Fruit fly (Drosophila melanogaster) whole organism, adult: ENCODE results near the gene CG15047.

Experiments
- CG12768 ChIP-seq: fragments of 200-800 bp; sonication (Bioruptor generic); optimal IDR thresholded peaks from 2 replicates; lab custom pipeline; 2017; ENCODE audit warnings: missing biosample characterization, missing genetic modification characterization, mild to moderate bottlenecking, moderate library complexity, missing genetic modification reagents
- CG14711 ChIP-seq: fragments of 200-800 bp; sonication (Bioruptor generic); optimal IDR thresholded peaks from 2 replicates; lab custom pipeline; 2018; ENCODE audit warnings: missing biosample characterization, mild to moderate bottlenecking, missing genetic modification characterization, moderate library complexity
- CG33017 ChIP-seq: fragments of 200-800 bp; sonication (Bioruptor generic); optimal IDR thresholded peaks from 2 replicates; lab custom pipeline; 2018; ENCODE audit warnings: missing biosample characterization, mild to moderate bottlenecking, missing genetic modification characterization, moderate library complexity
- CG5204 ChIP-seq: fragments of 200-800 bp; sonication (Bioruptor generic); optimal IDR thresholded peaks from 2 replicates; lab custom pipeline; 2016; ENCODE audit warnings: missing biosample characterization, missing genetic modification characterization
- CG7045 ChIP-seq: fragments of 200-800 bp; sonication (Bioruptor generic); optimal IDR thresholded peaks from 2 replicates; lab custom pipeline; 2017; ENCODE audit warnings: missing biosample characterization, mild to moderate bottlenecking, missing genetic modification characterization
- Clk ChIP-seq: fragments of 200-800 bp; sonication (Bioruptor generic); optimal IDR thresholded peaks from 2 replicates; lab custom pipeline; 2017; ENCODE audit warnings: missing biosample characterization, missing genetic modification characterization
- Crg-1 ChIP-seq: fragments of 200-800 bp; sonication (Bioruptor generic); optimal IDR thresholded peaks from 2 replicates; lab custom pipeline; 2016; ENCODE audit warnings: missing biosample characterization, missing genetic modification characterization
- Mnt ChIP-seq: fragments of 200-800 bp; sonication (Bioruptor generic); optimal IDR thresholded peaks from 2 replicates; lab custom pipeline; 2016; ENCODE audit warnings: missing biosample characterization, mild to moderate bottlenecking, missing genetic modification characterization
- bab1 ChIP-seq: fragments of 200-800 bp; sonication (Bioruptor generic); optimal IDR thresholded peaks from 3 replicates; lab custom pipeline; 2019; ENCODE audit warnings: missing biosample characterization, mild to moderate bottlenecking, missing genetic modification characterization, moderate library complexity
- cic ChIP-seq: fragments of 200-800 bp; sonication (Bioruptor generic); optimal IDR thresholded peaks from 2 replicates; lab custom pipeline; 2017; ENCODE audit warnings: missing biosample characterization, mild to moderate bottlenecking, missing genetic modification characterization, moderate library complexity
- cnc ChIP-seq, 2 experiments: fragments of >200 bp; optimal IDR thresholded peaks; 2 replicates each; lab custom pipeline; 2017
- kay ChIP-seq: fragments of 200-800 bp; sonication (Bioruptor generic); peaks from one replicate; lab custom pipeline; 2016; ENCODE audit warnings: missing biosample characterization, missing genetic modification characterization, borderline replicate concordance
- ovo ChIP-seq: fragments of 200-800 bp; sonication (Bioruptor generic); optimal IDR thresholded peaks from 2 replicates; lab custom pipeline; 2016; ENCODE audit warnings: missing biosample characterization, missing genetic modification characterization
- tj ChIP-seq: fragments of 200-800 bp; sonication (Bioruptor generic); optimal IDR thresholded peaks from 3 replicates; lab custom pipeline; 2017; ENCODE audit warnings: missing biosample characterization, mild to moderate bottlenecking, missing genetic modification characterization, moderate library complexity

DNA sequence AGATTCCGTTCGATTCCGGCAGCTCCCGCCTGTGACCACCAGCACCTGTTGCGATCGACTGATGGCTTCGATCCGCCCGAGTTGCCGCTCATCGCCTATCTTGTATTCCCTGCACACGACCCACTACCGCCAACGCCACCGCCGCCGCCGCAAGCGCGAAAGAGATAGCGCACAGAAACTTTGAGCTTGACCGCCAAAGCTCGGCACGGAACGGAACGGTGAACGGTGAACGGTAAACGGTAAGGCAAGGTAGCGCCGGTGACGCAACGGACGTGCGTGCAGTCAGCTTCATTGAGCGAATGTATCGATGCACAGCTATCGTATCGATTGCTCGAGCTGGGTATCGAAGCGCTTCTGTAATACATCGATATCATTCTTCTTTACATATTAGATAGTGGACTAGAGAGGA, 16.2 kb upstream of the CG15047 start, which contains the start of gene Ggt-1:
- TF ChIP-seq CG5204 (GFP tag; lab: Kevin White, UChicago) (no peak), tj (GFP tag; lab: Kevin White, UChicago) (no peak), kay (GFP tag; lab: Kevin White, UChicago) (no peak), Mnt (GFP tag; lab: Kevin White, UChicago) (peak; percentile 46), bab1 (peak; percentile 77), CG7045 (GFP tag; lab: Kevin White, UChicago) (no peak), cic (GFP tag; lab: Kevin White, UChicago) (no peak), Clk (no peak), CG33017 (tag; lab: Kevin White, UChicago) (no peak), ovo (GFP tag; lab: Kevin White, UChicago) (peak; percentile 98), CG12768 (GFP tag; lab: Kevin White, UChicago) (no peak), cnc (optimal IDR thresholded peaks at IDR 0.05; lab: Kevin White, UChicago) (no peak), CG14711 (tag; lab: Kevin White, UChicago) (peak; percentile 34), Crg-1 (GFP tag; lab: Kevin White, UChicago) (no peak)
